Worm (Caenorhabditis elegans) whole organism, L4/young adult: ENCODE data around the gene F28C6.9.

Experiments
- W03F9.2 ChIP-seq: fragments of 150-350 bp; optimal IDR thresholded peaks from 2 replicates; lab custom pipeline; 2014; ENCODE audit warnings: missing biosample characterization, missing genetic modification characterization
- dao-5 ChIP-seq: sonication (generic microtip); optimal IDR thresholded peaks from 2 replicates; lab custom pipeline; 2016; ENCODE audit warnings: missing genotype, missing genetic modification characterization, moderate library complexity, missing compliant biosample characterization
- him-1 ChIP-seq: sonication (generic microtip); optimal IDR thresholded peaks from 2 replicates; lab custom pipeline; 2016; ENCODE audit warnings: missing genotype, missing genetic modification reagents, missing genetic modification characterization, missing compliant biosample characterization

DNA sequence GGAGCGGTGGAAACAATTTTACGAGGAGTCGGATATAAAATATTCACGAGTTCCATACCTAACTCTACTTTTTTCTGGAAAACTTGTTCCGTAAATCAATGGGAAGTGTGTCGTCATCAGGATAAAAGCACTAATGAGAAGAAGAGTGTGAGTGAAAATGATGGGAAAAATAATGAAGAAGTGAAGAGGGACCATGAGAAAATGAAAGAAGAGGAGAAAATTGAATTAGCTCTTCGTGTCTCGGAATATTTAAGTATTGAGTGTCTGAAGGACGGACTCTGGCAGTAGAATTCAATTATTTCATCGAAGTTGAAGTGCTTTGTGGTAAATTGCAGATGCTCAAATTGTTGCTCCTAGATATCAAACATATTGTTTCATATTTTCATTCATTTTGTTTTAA lies 20.8 kb downstream of the F28C6.9 start:
- no peak for TF ChIP-seq him-1
- TF ChIP-seq dao-5 = no peak
- TF ChIP-seq W03F9.2 (tag; lab: Kevin White, UChicago) = no peak
